Fruit fly (Drosophila melanogaster): ENCODE data around the gene CG2150.

Gene CG2150

dm6 chr3R:31777482-31778165, 13.1 kb upstream of the CG2150 start:
- TF ChIP-seq OdsH (GFP tag; optimal IDR thresholded peaks at IDR 0.05), result peak; percentile 9
- peak; percentile 20 for TF ChIP-seq Rel (GFP tag; optimal IDR thresholded peaks at IDR 0.05)
- TF ChIP-seq Rel (tag; optimal IDR thresholded peaks at IDR 0.05), result no peak
- TF ChIP-seq Dif (GFP tag; optimal IDR thresholded peaks at IDR 0.05; ENCODE audit: partially characterized antibody), result peak; percentile 66
- TF ChIP-seq HLH106 (tag; optimal IDR thresholded peaks at IDR 0.05), result no peak
- peak; percentile 17 for TF ChIP-seq psq (GFP tag; optimal IDR thresholded peaks at IDR 0.05)

DNA sequence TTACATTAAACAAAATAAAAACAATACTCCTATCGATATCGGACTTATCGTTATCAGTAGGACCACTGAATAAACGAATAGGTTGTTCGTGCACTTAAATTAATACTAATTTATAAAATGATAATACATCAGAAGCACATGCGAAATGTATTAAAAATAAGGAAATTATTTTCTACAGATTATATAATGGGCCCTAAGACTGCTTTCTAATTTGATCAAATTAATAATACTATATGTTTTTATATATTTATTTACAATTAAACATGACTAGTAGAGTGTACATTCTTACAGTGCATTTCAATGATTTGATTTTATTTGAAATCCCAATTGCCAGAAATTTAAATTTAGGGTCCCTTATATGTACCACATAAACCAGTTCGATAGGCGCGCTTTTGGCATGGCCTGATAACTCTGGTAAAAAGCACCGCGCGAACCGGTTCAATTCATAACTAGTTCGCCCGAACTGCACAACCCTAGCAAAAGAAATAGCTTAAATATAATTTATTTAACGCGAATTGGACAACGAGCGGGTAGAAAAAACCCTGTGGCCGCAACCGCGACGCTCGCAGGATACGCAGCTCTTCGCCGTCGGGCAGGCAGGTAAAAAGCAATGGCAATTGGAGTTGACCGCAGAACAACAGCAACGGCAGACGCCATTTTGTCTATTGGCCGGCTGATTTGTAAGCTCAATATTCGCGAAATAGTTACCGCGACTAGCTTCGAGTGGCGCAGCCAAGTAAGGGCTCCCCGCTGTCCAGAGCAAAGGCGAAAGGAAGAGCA, 12.2 kb upstream of the CG2150 start, which contains the start of the genes CG2126 and faf:
TSS of gene CG2126 (minus strand) at position 70 of the 780 bp plus-strand sequence.
TSS of gene faf (plus strand) at position 438 of the 780 bp plus-strand sequence.
- TF ChIP-seq Sp1 (GFP tag; optimal IDR thresholded peaks at IDR 0.05) (peak; percentile 78), pan (optimal IDR thresholded peaks at IDR 0.05) (no peak), N (GFP tag; optimal IDR thresholded peaks at IDR 0.05) (no peak), h (GFP tag; optimal IDR thresholded peaks at IDR 0.05) (peak; percentile 67), tai (GFP tag; optimal IDR thresholded peaks at IDR 0.05) (no peak), foxo (GFP tag; optimal IDR thresholded peaks at IDR 0.05) (peak in 1 of 2 experiments; percentile 81), sv (GFP tag; optimal IDR thresholded peaks at IDR 0.05) (peak; percentile 50), Hr78 (GFP tag; optimal IDR thresholded peaks at IDR 0.05) (no peak), HLH106 (tag; optimal IDR thresholded peaks at IDR 0.05) (peak; percentile 83), CG32264 (GFP tag; optimal IDR thresholded peaks at IDR 0.05) (no peak), br (GFP tag; optimal IDR thresholded peaks at IDR 0.05) (no peak), Hnf4 (GFP tag; optimal IDR thresholded peaks at IDR 0.05) (no peak), woc (GFP tag; optimal IDR thresholded peaks at IDR 0.05) (no peak), lola (GFP tag; optimal IDR thresholded peaks at IDR 0.05) (no peak), jim (GFP tag; optimal IDR thresholded peaks at IDR 0.05) (no peak), Myc (optimal IDR thresholded peaks at IDR 0.05) (no peak), dl (GFP tag; optimal IDR thresholded peaks at IDR 0.05; ENCODE audit: insufficient read depth in 1 of 2, partially characterized antibody in 2 of 2) (no peak), sage (GFP tag; optimal IDR thresholded peaks at IDR 0.05) (peak; percentile 44), Dif (GFP tag; optimal IDR thresholded peaks at IDR 0.05; ENCODE audit: partially characterized antibody) (no peak), Abd-B (GFP tag; optimal IDR thresholded peaks at IDR 0.05) (no peak), fru (GFP tag; optimal IDR thresholded peaks at IDR 0.05) (peak; percentile 66), GATAd (GFP tag; optimal IDR thresholded peaks at IDR 0.05) (peak; percentile 34), OdsH (GFP tag; optimal IDR thresholded peaks at IDR 0.05) (peak; percentile 58), CrebA (GFP tag; optimal IDR thresholded peaks at IDR 0.05; ENCODE audit: borderline replicate concordance) (no peak), brk (GFP tag; optimal IDR thresholded peaks at IDR 0.05) (no peak), psq (GFP tag; optimal IDR thresholded peaks at IDR 0.05) (peak; percentile 73), usp (GFP tag; optimal IDR thresholded peaks at IDR 0.05) (no peak), Hr83 (GFP tag; optimal IDR thresholded peaks at IDR 0.05; ENCODE audit: poor library complexity, severe bottlenecking) (peak; percentile 73), Rel (GFP tag; optimal IDR thresholded peaks at IDR 0.05) (no peak), Rel (tag; optimal IDR thresholded peaks at IDR 0.05) (peak; percentile 33), dmrt93B (GFP tag; optimal IDR thresholded peaks at IDR 0.05) (no peak), Mio (GFP tag; optimal IDR thresholded peaks at IDR 0.05) (no peak), ey (GFP tag; optimal IDR thresholded peaks at IDR 0.05) (peak; percentile 57), rgr (GFP tag; optimal IDR thresholded peaks at IDR 0.05) (peak; percentile 60), Vsx2 (GFP tag; optimal IDR thresholded peaks at IDR 0.05; ENCODE audit: partially characterized antibody) (no peak), CG9705 (GFP tag; optimal IDR thresholded peaks at IDR 0.05) (peak; percentile 69), dsf (GFP tag; optimal IDR thresholded peaks at IDR 0.05; ENCODE audit: borderline replicate concordance) (no peak), Jra (GFP tag; optimal IDR thresholded peaks at IDR 0.05) (no peak)

All from whole organism, wandering third instar larva.